Fruit fly (Drosophila melanogaster): Measurements from ENCODE around the gene CG17568.

The CG17568 gene

DNA sequence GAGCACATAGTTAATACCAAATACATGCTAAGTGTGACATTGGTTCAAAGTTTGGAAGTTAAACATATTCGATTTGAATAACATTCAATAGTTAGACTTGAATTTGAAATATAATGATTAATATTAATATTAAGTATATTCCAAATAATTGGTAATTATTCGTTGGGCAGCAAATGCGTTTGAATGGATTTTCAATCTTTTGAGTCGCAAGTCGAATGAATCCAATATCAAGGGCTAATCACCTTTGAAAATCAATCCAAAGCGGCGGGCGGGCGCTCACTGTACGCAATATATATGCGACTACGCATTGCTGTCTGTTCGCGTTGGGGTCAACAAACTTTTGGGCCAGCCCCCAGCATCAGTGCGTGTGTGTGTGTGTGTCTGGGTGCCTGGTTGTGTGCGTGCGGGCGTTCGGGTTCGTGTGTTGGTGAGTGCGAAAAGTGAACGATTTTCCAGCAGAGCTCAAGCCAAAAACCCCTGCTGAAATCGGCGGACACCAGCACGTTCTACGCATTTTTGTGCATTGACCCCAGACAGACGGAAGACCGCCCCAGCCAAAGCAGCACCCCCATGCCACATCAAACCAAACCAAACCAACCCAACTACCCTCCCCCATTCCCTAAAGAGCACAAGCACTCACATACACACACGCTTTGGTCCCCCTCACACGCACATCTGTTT lies 43.0 kb downstream of the CG17568 start (continued):
- TF ChIP-seq ara (GFP tag; IDR thresholded peaks at IDR 0.05) (no peak), HmgD (GFP tag; optimal IDR thresholded peaks at IDR 0.05) (no peak), ATbp (GFP tag; optimal IDR thresholded peaks at IDR 0.05) (peak; percentile 33), maf-S (GFP tag; optimal IDR thresholded peaks at IDR 0.05) (no peak), ken (GFP tag; IDR thresholded peaks at IDR 0.05) (no peak), CG12769 (tag; optimal IDR thresholded peaks at IDR 0.05) (no peak), CG17359 (tag; optimal IDR thresholded peaks at IDR 0.05) (peak; percentile 24), CG12219 (GFP tag; optimal IDR thresholded peaks at IDR 0.05) (no peak), Hmr (GFP tag; optimal IDR thresholded peaks at IDR 0.05) (peak; percentile 43), Hey (tag; optimal IDR thresholded peaks at IDR 0.05) (peak; percentile 64), slp2 (GFP tag; optimal IDR thresholded peaks at IDR 0.05) (no peak), unpg (GFP tag; optimal IDR thresholded peaks at IDR 0.05) (peak; percentile 23), gem (tag; optimal IDR thresholded peaks at IDR 0.05) (peak; percentile 53), Ada2b (GFP tag; IDR thresholded peaks at IDR 0.05) (no peak), nom (GFP tag; optimal IDR thresholded peaks at IDR 0.05) (peak; percentile 4), CG7556 (GFP tag; optimal IDR thresholded peaks at IDR 0.05) (peak; percentile 62), pfk (GFP tag; optimal IDR thresholded peaks at IDR 0.05) (peak; percentile 70), ash1 (GFP tag; optimal IDR thresholded peaks at IDR 0.05) (no peak), D19A (tag; optimal IDR thresholded peaks at IDR 0.05) (peak; percentile 19), Ssrp (tag; optimal IDR thresholded peaks at IDR 0.05) (peak; percentile 32), HHEX (GFP tag; optimal IDR thresholded peaks at IDR 0.05) (peak; percentile 22), sob (GFP tag; IDR thresholded peaks at IDR 0.05) (peak; percentile 23; the same call in 1 of the 2 replicates), CG31224 (GFP tag; IDR thresholded peaks at IDR 0.05) (no peak), pb (GFP tag; optimal IDR thresholded peaks at IDR 0.05) (no peak), CG8765 (GFP tag; IDR thresholded peaks at IDR 0.05) (no peak), crc (GFP tag; optimal IDR thresholded peaks at IDR 0.05) (no peak), Hr3 (GFP tag; optimal IDR thresholded peaks at IDR 0.05) (no peak), Hsf (GFP tag; optimal IDR thresholded peaks at IDR 0.05) (no peak), Hr51 (GFP tag; optimal IDR thresholded peaks at IDR 0.05) (peak in 1 of 2 experiments; percentile 23), CG6254 (GFP tag; optimal IDR thresholded peaks at IDR 0.05) (peak; percentile 32), CG7839 (tag; optimal IDR thresholded peaks at IDR 0.05) (peak; percentile 38), CG17361 (GFP tag; IDR thresholded peaks at IDR 0.05) (peak; percentile 41; the same call in 1 of the 3 replicates), fd102C (GFP tag; optimal IDR thresholded peaks at IDR 0.05) (no peak), CG10209 (GFP tag; optimal IDR thresholded peaks at IDR 0.05) (peak; percentile 40), Lhr (GFP tag; optimal IDR thresholded peaks at IDR 0.05) (no peak), Nf-YA (GFP tag; IDR thresholded peaks at IDR 0.05) (no peak), chif (GFP tag; optimal IDR thresholded peaks at IDR 0.05) (no peak), phol (tag; optimal IDR thresholded peaks at IDR 0.05) (peak; percentile 44), fru (optimal IDR thresholded peaks at IDR 0.05) (no peak), Sox100B (GFP tag; optimal IDR thresholded peaks at IDR 0.05) (peak; percentile 13), Xbp1 (GFP tag; optimal IDR thresholded peaks at IDR 0.05) (peak; percentile 12), pros (GFP tag; optimal IDR thresholded peaks at IDR 0.05) (peak; percentile 84), sens-2 (GFP tag; IDR thresholded peaks at IDR 0.05) (no peak), chinmo (GFP tag; IDR thresholded peaks at IDR 0.05; ENCODE audit: partially characterized antibody) (0 out of 4 replicates have a peak, but pooled peaks have one; percentile 38), CG18262 (tag; optimal IDR thresholded peaks at IDR 0.05) (peak; percentile 42), tin (GFP tag; optimal IDR thresholded peaks at IDR 0.05) (no peak), Fer2 (tag; optimal IDR thresholded peaks at IDR 0.05) (no peak), grau (tag; optimal IDR thresholded peaks at IDR 0.05) (peak; percentile 81), Ptx1 (GFP tag; IDR thresholded peaks at IDR 0.05) (no peak)
